Fruit fly (Drosophila melanogaster) whole organism, embryonic: ENCODE data around the gene CG1847.

Experiments
- Aef1 ChIP-seq: fragments of 200-800 bp; sonication (Bioruptor generic); IDR thresholded peaks from 3 replicates; pipeline ENCODE4 v1.3.6; 2022; ENCODE audit warnings: missing biosample characterization, missing genetic modification characterization
- Atf-2 ChIP-seq: fragments of 200-800 bp; sonication (Bioruptor generic); optimal IDR thresholded peaks from 2 replicates; lab custom pipeline; 2016; ENCODE audit warnings: missing biosample characterization, missing genetic modification characterization
- CG10209 ChIP-seq: fragments of 200-800 bp; sonication (Bioruptor generic); optimal IDR thresholded peaks from 3 replicates; lab custom pipeline; 2017; ENCODE audit warnings: missing biosample characterization, mild to moderate bottlenecking, missing genetic modification characterization, missing genetic modification reagents
- CG10431 ChIP-seq: fragments of 200-800 bp; sonication (Bioruptor generic); optimal IDR thresholded peaks from 3 replicates; lab custom pipeline; 2018; ENCODE audit warnings: missing biosample characterization, mild to moderate bottlenecking, missing genetic modification characterization
- CG10543 ChIP-seq: fragments of 200-800 bp; sonication (Bioruptor generic); optimal IDR thresholded peaks from 3 replicates; lab custom pipeline; 2017; ENCODE audit warnings: missing biosample characterization, mild to moderate bottlenecking, missing genetic modification characterization, moderate library complexity
- CG10654 ChIP-seq: fragments of 200-800 bp; sonication (Bioruptor generic); optimal IDR thresholded peaks from 2 replicates; lab custom pipeline; 2016; ENCODE audit warnings: missing biosample characterization, missing genetic modification characterization
- CG11504 ChIP-seq: fragments of 200-800 bp; sonication (Bioruptor generic); optimal IDR thresholded peaks from 3 replicates; lab custom pipeline; 2019; ENCODE audit warnings: missing biosample characterization, mild to moderate bottlenecking, missing genetic modification characterization, moderate library complexity
- CG1233 ChIP-seq: fragments of 200-800 bp; sonication (Bioruptor generic); optimal IDR thresholded peaks from 4 replicates; lab custom pipeline; 2018; ENCODE audit warnings: missing biosample characterization, mild to moderate bottlenecking, missing genetic modification characterization
- CG15011 ChIP-seq: fragments of 200-800 bp; sonication (Bioruptor generic); optimal IDR thresholded peaks from 3 replicates; lab custom pipeline; 2018; ENCODE audit warnings: missing biosample characterization, mild to moderate bottlenecking, missing genetic modification characterization
- CG15269 ChIP-seq: fragments of 200-800 bp; sonication (Bioruptor generic); optimal IDR thresholded peaks from 2 replicates; lab custom pipeline; 2018; ENCODE audit warnings: missing biosample characterization, mild to moderate bottlenecking, missing genetic modification characterization, moderate library complexity
- CG18599 ChIP-seq: fragments of 200-800 bp; sonication (Bioruptor generic); optimal IDR thresholded peaks from 3 replicates; lab custom pipeline; 2017; ENCODE audit warnings: missing biosample characterization, missing genetic modification characterization, mild to moderate bottlenecking, moderate library complexity, missing genetic modification reagents
- CG2678 ChIP-seq: fragments of 200-800 bp; sonication (Bioruptor generic); optimal IDR thresholded peaks from 3 replicates; lab custom pipeline; 2019; ENCODE audit warnings: missing biosample characterization, mild to moderate bottlenecking, missing genetic modification characterization, moderate library complexity
- CG2712 ChIP-seq: fragments of 200-800 bp; optimal IDR thresholded peaks from 3 replicates; lab custom pipeline; 2019; ENCODE audit warnings: missing biosample characterization, mild to moderate bottlenecking, missing genetic modification characterization, moderate library complexity
- CG32532 ChIP-seq: fragments of 200-800 bp; sonication (Bioruptor generic); IDR thresholded peaks from 2 replicates; pipeline ENCODE4 v1.3.6; 2022; ENCODE audit warnings: missing biosample characterization, missing genetic modification characterization
- CG4424 ChIP-seq: fragments of 200-800 bp; sonication (Bioruptor generic); optimal IDR thresholded peaks from 3 replicates; lab custom pipeline; 2016; ENCODE audit warnings: missing biosample characterization, missing genetic modification characterization
- CG4730 ChIP-seq: fragments of 200-800 bp; sonication (Bioruptor generic); IDR thresholded peaks from 2 replicates; pipeline ENCODE4 v1.3.6; 2022; ENCODE audit warnings: missing biosample characterization, missing genetic modification characterization
- CG6689 ChIP-seq: fragments of 200-800 bp; sonication (Bioruptor generic); IDR thresholded peaks from 2 replicates; pipeline ENCODE4 v1.3.6; 2022; ENCODE audit warnings: missing biosample characterization, missing genetic modification characterization
- CG7556 ChIP-seq: fragments of 200-800 bp; sonication (Bioruptor generic); optimal IDR thresholded peaks from 2 replicates; lab custom pipeline; 2017; ENCODE audit warnings: missing biosample characterization, mild to moderate bottlenecking, missing genetic modification characterization
- CG9727 ChIP-seq: fragments of 200-800 bp; sonication (Bioruptor generic); optimal IDR thresholded peaks from 3 replicates; lab custom pipeline; 2017; ENCODE audit warnings: missing biosample characterization, mild to moderate bottlenecking, missing genetic modification characterization
- CkIIα-i1 ChIP-seq: fragments of 200-800 bp; sonication (Bioruptor generic); IDR thresholded peaks from 2 replicates; pipeline ENCODE4 v1.3.6; 2022; ENCODE audit warnings: missing biosample characterization, missing genetic modification characterization
- CoRest ChIP-seq: fragments of 200-800 bp; sonication (Bioruptor generic); optimal IDR thresholded peaks from 3 replicates; lab custom pipeline; 2018; ENCODE audit warnings: missing biosample characterization, mild to moderate bottlenecking, missing genetic modification characterization, moderate library complexity
- Drgx ChIP-seq: fragments of 200-800 bp; sonication (Bioruptor generic); IDR thresholded peaks from 2 replicates; pipeline ENCODE4 v1.3.6; 2022; ENCODE audit warnings: missing biosample characterization, missing genetic modification characterization
- Eip74EF ChIP-seq, 2 experiments: fragments of 200-800 bp in 1 of 2; fragments of >200 bp in 1 of 2; sonication (Bioruptor generic) in 1 of 2; optimal IDR thresholded peaks; 2 replicates each; lab custom pipeline; 2017 to 2019; ENCODE audit warnings: missing biosample characterization in 2 of 2, missing genetic modification characterization in 2 of 2, mild to moderate bottlenecking in 1 of 2, moderate library complexity in 1 of 2
- Fer1 ChIP-seq: fragments of 200-800 bp; sonication (Bioruptor generic); optimal IDR thresholded peaks from 2 replicates; lab custom pipeline; 2017; ENCODE audit warnings: missing biosample characterization, mild to moderate bottlenecking, missing genetic modification characterization
- Kr ChIP-seq: fragments of 200-800 bp; sonication (Bioruptor generic); optimal IDR thresholded peaks from 2 replicates; lab custom pipeline; 2017; ENCODE audit warnings: missing biosample characterization, mild to moderate bottlenecking, missing genetic modification characterization
- Med ChIP-seq: fragments of 200-800 bp; sonication (Bioruptor generic); peaks from one replicate; lab custom pipeline; 2016; ENCODE audit warnings: missing biosample characterization, missing genetic modification characterization, mild to moderate bottlenecking, inconsistent platforms, moderate library complexity
- Meics ChIP-seq: fragments of 200-800 bp; sonication (Bioruptor generic); optimal IDR thresholded peaks from 2 replicates; lab custom pipeline; 2017; ENCODE audit warnings: missing biosample characterization, mild to moderate bottlenecking, missing genetic modification characterization
- Nf-YC ChIP-seq: fragments of 200-800 bp; optimal IDR thresholded peaks from 3 replicates; lab custom pipeline; 2019; ENCODE audit warnings: missing biosample characterization, mild to moderate bottlenecking, missing genetic modification characterization, moderate library complexity
- Ptx1 ChIP-seq: fragments of 200-800 bp; sonication (Bioruptor generic); IDR thresholded peaks from 2 replicates; pipeline ENCODE4 v1.3.6; 2022; ENCODE audit warnings: missing biosample characterization, missing genetic modification characterization
- Tbp ChIP-seq: fragments of >200 bp; optimal IDR thresholded peaks from 2 replicates; lab custom pipeline; 2018; ENCODE audit warnings: missing biosample characterization, missing genetic modification characterization
- bsh ChIP-seq, 2 experiments: fragments of 200-800 bp; sonication (Bioruptor generic); optimal IDR thresholded peaks; 2 replicates each; lab custom pipeline; 2017 to 2018; ENCODE audit warnings: mild to moderate bottlenecking in 2 of 2, missing biosample characterization in 2 of 2, missing genetic modification characterization in 2 of 2, moderate library complexity in 1 of 2
- chinmo ChIP-seq: fragments of 200-800 bp; sonication (Bioruptor generic); IDR thresholded peaks from 4 replicates; pipeline ENCODE4 v1.3.6; 2022; ENCODE audit warnings: missing biosample characterization, missing genetic modification characterization; ENCODE audit not compliant: partially characterized antibody
- croc ChIP-seq: fragments of 200-800 bp; sonication (Bioruptor generic); conservative IDR thresholded peaks from 3 replicates; pipeline ENCODE4 v1.3.6; 2022; ENCODE audit warnings: missing biosample characterization, missing genetic modification characterization
- dysf ChIP-seq: fragments of 200-800 bp; sonication (Bioruptor generic); IDR thresholded peaks from 3 replicates; pipeline ENCODE4 v1.3.6; 2022; ENCODE audit warnings: missing biosample characterization, missing genetic modification characterization
- gcm2 ChIP-seq: fragments of 200-800 bp; sonication (Bioruptor generic); optimal IDR thresholded peaks from 2 replicates; lab custom pipeline; 2016; ENCODE audit warnings: missing biosample characterization, missing genetic modification characterization
- gem ChIP-seq: fragments of 200-800 bp; sonication (Bioruptor generic); optimal IDR thresholded peaks from 2 replicates; lab custom pipeline; 2019; ENCODE audit warnings: missing biosample characterization, mild to moderate bottlenecking, missing genetic modification characterization, moderate library complexity
- ind ChIP-seq: fragments of 200-800 bp; sonication (Bioruptor generic); optimal IDR thresholded peaks from 3 replicates; lab custom pipeline; 2016; ENCODE audit warnings: missing biosample characterization, missing genetic modification characterization
- jing ChIP-seq: fragments of 200-800 bp; sonication (Bioruptor generic); optimal IDR thresholded peaks from 2 replicates; lab custom pipeline; 2018; ENCODE audit warnings: missing biosample characterization, mild to moderate bottlenecking, missing genetic modification characterization
- lilli ChIP-seq: fragments of 200-800 bp; sonication (Bioruptor generic); optimal IDR thresholded peaks from 3 replicates; lab custom pipeline; 2016; ENCODE audit warnings: missing biosample characterization, missing genetic modification characterization
- otp ChIP-seq: fragments of 200-800 bp; sonication (Bioruptor generic); IDR thresholded peaks from 3 replicates; pipeline ENCODE4, ENCODE4 v1.3.6; 2022; ENCODE audit warnings: missing biosample characterization, missing genetic modification characterization
- pfk ChIP-seq: fragments of 200-800 bp; sonication (Bioruptor generic); optimal IDR thresholded peaks from 2 replicates; lab custom pipeline; 2018; ENCODE audit warnings: missing biosample characterization, mild to moderate bottlenecking, missing genetic modification characterization, moderate library complexity
- prd ChIP-seq, 3 experiments: fragments of >200 bp in 2 of 3; fragments of 200-800 bp in 1 of 3; sonication (Bioruptor generic) in 1 of 3; optimal IDR thresholded peaks in 2 of 3; IDR thresholded peaks in 1 of 3; 2 replicates in 2 of 3; 3 replicates in 1 of 3; pipeline versions ENCODE4 v1.3.6 to Lab custom; 2017 to 2022; ENCODE audit warnings: missing biosample characterization in 1 of 3, missing genetic modification characterization in 1 of 3
- sens ChIP-seq: fragments of 200-800 bp; sonication (Bioruptor generic); peaks from one replicate; lab custom pipeline; 2016; ENCODE audit warnings: missing biosample characterization, missing genetic modification characterization
- slbo ChIP-seq: fragments of 200-800 bp; sonication (Bioruptor generic); IDR thresholded peaks from 2 replicates; pipeline ENCODE4 v1.3.6; 2022; ENCODE audit warnings: missing biosample characterization, missing genetic modification characterization
- ssp ChIP-seq: fragments of 200-800 bp; sonication (Bioruptor generic); IDR thresholded peaks from 2 replicates; pipeline ENCODE4 v1.3.6; 2022; ENCODE audit warnings: missing biosample characterization, missing genetic modification characterization
- stwl ChIP-seq: fragments of 200-800 bp; sonication (Bioruptor generic); optimal IDR thresholded peaks from 3 replicates; lab custom pipeline; 2018; ENCODE audit warnings: missing biosample characterization, mild to moderate bottlenecking, missing genetic modification characterization, moderate library complexity
- vvl ChIP-seq: fragments of 200-800 bp; sonication (Bioruptor generic); IDR thresholded peaks from 2 replicates; pipeline ENCODE4 v1.3.6; 2022; ENCODE audit warnings: missing biosample characterization, missing genetic modification characterization

CG1847 gene

DNA sequence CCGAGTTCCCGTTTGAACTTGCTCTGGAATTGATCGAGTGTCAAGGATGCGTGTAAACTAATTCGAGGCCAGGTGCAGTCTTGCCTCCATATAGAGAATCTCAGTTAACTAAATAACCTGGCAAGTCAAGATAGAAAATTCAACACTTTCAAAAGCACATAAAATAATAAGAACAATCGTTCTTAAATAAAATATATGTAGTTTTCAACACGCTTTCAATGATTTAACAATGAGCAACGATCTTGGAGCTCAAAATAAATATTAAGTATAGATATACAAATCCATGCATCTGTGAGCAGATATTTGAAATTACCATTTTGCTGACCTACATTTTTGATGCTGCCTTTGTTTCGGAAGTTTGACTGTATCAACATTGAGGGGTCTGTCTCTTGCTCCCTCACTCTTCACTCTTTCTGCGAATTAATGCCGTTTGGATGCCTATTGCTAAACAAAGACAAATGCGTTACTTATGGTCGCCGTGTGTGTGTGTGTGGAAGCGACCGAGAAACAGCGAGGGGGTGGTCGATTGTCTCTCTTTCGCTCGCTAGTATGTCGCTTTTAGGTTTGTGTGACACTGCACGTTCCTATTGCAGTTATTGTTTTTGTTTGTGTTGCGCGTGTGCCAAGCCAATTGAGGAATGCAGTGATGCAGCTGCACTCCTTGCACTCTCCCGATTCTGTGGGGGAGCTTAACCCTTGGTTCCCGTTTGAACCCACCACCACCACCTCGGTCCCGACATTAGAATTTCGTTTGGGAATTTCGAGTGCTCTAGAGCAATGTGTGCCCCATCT lies 48.5 kb upstream of the CG1847 start:
- TF ChIP-seq CG18599 (GFP tag; lab: Kevin White, UChicago) (peak; percentile 27), sens (GFP tag; lab: Kevin White, UChicago) (peak; percentile 58), chinmo (GFP tag; lab: Robert Waterston, UW) (peak; percentile 53; the same call in 1 of the 4 replicates), bsh (GFP tag; optimal IDR thresholded peaks at IDR 0.05; lab: Kevin White, UChicago) (peak in 1 of 2 experiments; percentile 44), CG1233 (no peak), Aef1 (GFP tag; lab: Robert Waterston, UW) (0 out of 3 replicates have a peak, but pooled peaks have one; percentile 14), jing (GFP tag; lab: Kevin White, UChicago) (no peak), CG4730 (GFP tag; lab: Robert Waterston, UW) (0 out of 2 replicates have a peak, but pooled peaks have one; percentile 3), CG2712 (peak; percentile 2), pfk (peak; percentile 21), lilli (peak; percentile 11), gcm2 (GFP tag; lab: Kevin White, UChicago) (no peak), slbo (GFP tag; lab: Robert Waterston, UW) (peak; percentile 18; the same call in 1 of the 2 replicates), Med (GFP tag; lab: Kevin White, UChicago) (peak; percentile 73), CkIIα-i1 (no peak), Drgx (GFP tag; lab: Robert Waterston, UW) (peak; percentile 78; the same call in 1 of the 2 replicates), Nf-YC (tag; lab: Kevin White, UChicago) (peak; percentile 19), CoRest (tag; lab: Kevin White, UChicago) (peak; percentile 43), CG2678 (tag; lab: Kevin White, UChicago) (peak; percentile 50), Fer1 (GFP tag; lab: Kevin White, UChicago) (peak; percentile 5), Tbp (GFP tag; lab: Kevin White, UChicago) (no peak), CG10654 (no peak), CG10543 (peak; percentile 0), stwl (tag; lab: Kevin White, UChicago) (no peak), CG10431 (GFP tag; lab: Kevin White, UChicago) (no peak), Meics (GFP tag; lab: Kevin White, UChicago) (peak; percentile 20), Atf-2 (GFP tag; lab: Kevin White, UChicago) (no peak), ind (peak; percentile 19), CG10209 (peak; percentile 5), CG7556 (GFP tag; lab: Kevin White, UChicago) (peak; percentile 15), CG4424 (no peak), CG11504 (peak; percentile 46), vvl (GFP tag; lab: Robert Waterston, UW) (peak; percentile 40; the same call in 1 of the 2 replicates), CG9727 (GFP tag; lab: Kevin White, UChicago) (peak; percentile 4), croc (GFP tag; lab: Robert Waterston, UW) (no peak), otp (GFP tag; lab: Robert Waterston, UW) (0 out of 3 replicates have a peak, but pooled peaks have one; percentile 7), ssp (GFP tag; lab: Robert Waterston, UW) (no peak), CG15011 (GFP tag; lab: Kevin White, UChicago) (no peak), Ptx1 (peak; percentile 43; the same call in 1 of the 2 replicates), gem (tag; lab: Kevin White, UChicago) (peak; percentile 46), CG15269 (peak; percentile 41), CG32532 (GFP tag; lab: Robert Waterston, UW) (peak; percentile 33; the same call in 1 of the 2 replicates), Kr (GFP tag; lab: Kevin White, UChicago) (no peak), dysf (peak; percentile 44; the same call in 1 of the 3 replicates), CG6689 (0 out of 2 replicates have a peak, but pooled peaks have one; percentile 32), prd (optimal IDR thresholded peaks at IDR 0.05; lab: Kevin White, UChicago) (no peak), prd (GFP tag; IDR thresholded peaks at IDR 0.05; lab: Robert Waterston, UW) (0 out of 3 replicates have a peak, but pooled peaks have one; percentile 11), Eip74EF (GFP tag; optimal IDR thresholded peaks at IDR 0.05; lab: Kevin White, UChicago) (peak in 1 of 2 experiments; percentile 12)
